Worm (Caenorhabditis elegans): ENCODE results near the gene B0228.8.

DNA sequence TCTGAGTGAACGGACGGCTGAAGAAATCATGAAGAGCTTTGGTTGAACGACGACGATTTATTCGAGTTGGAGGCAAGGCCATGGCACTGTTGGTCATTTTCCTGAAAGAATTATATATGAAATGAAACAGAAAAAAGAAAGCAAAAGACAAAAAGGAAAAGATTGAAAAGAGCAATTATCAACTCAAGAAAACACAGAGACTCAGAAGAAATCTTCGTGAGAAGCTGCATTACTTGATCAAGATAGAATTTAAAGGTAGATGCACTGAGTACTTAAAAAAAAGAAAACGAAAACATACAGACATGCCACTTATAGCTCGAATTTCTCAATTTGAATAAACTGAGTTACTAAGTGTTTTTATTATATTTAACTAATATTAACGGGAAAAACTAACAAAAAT lies 42.8 kb downstream of the B0228.8 start, which contains the start of gene cpna-5:
- TF ChIP-seq ztf-23 (GFP tag; IDR thresholded peaks at IDR 0.05) (no peak), T22C8.4 (GFP tag; IDR thresholded peaks at IDR 0.05) (no peak), flt-1 (GFP tag; IDR thresholded peaks at IDR 0.05) (no peak), ref-1 (GFP tag; conservative IDR thresholded peaks at IDR 0.05) (no peak)
